Worm (Caenorhabditis elegans) whole organism, young adult: Measurements from ENCODE around the gene tut-2.

Experiments
- B0019.2 ChIP-seq: fragments of 200-800 bp; sonication (Bioruptor generic); conservative IDR thresholded peaks from 2 replicates; pipeline ENCODE4 v1.3.6; 2022; ENCODE audit warnings: missing genetic modification reagents, missing genetic modification characterization, missing compliant biosample characterization
- B0261.1 ChIP-seq: sonication (generic microtip); optimal IDR thresholded peaks from 2 replicates; lab custom pipeline; 2016; ENCODE audit warnings: mild to moderate bottlenecking, missing genetic modification characterization, moderate library complexity, missing compliant biosample characterization
- C17E4.6 ChIP-seq: fragments of 200-800 bp; sonication (Bioruptor generic); IDR thresholded peaks from 2 replicates; pipeline ENCODE4 v1.3.6; 2022; ENCODE audit warnings: missing genetic modification reagents, missing genetic modification characterization, missing compliant biosample characterization
- F33H1.4 ChIP-seq: fragments of 200-800 bp; sonication (Bioruptor generic); IDR thresholded peaks from 2 replicates; pipeline ENCODE4 v1.3.6; 2022; ENCODE audit warnings: missing genetic modification reagents, missing genetic modification characterization, missing compliant biosample characterization
- F39B2.1 ChIP-seq: fragments of 200-800 bp; sonication (Bioruptor generic); IDR thresholded peaks from 2 replicates; pipeline ENCODE4 v1.3.6; 2022; ENCODE audit warnings: missing genetic modification reagents, missing genetic modification characterization, missing compliant biosample characterization
- F49E8.2 ChIP-seq: sonication (generic microtip); optimal IDR thresholded peaks from 3 replicates; lab custom pipeline; 2017; ENCODE audit warnings: missing genetic modification characterization, mild to moderate bottlenecking, missing compliant biosample characterization, antibody characterized with exemption, moderate library complexity; ENCODE audit not compliant: insufficient read depth
- T07F8.4 ChIP-seq: sonication (generic microtip); optimal IDR thresholded peaks from 2 replicates; lab custom pipeline; 2016; ENCODE audit warnings: mild to moderate bottlenecking, missing genetic modification characterization, moderate library complexity, missing compliant biosample characterization
- aptf-3 ChIP-seq: fragments of 200-800 bp; sonication (Bioruptor generic); IDR thresholded peaks from 2 replicates; pipeline ENCODE4 v1.3.6; 2022; ENCODE audit warnings: missing genetic modification characterization, missing compliant biosample characterization
- attf-6 ChIP-seq: fragments of 200-800 bp; sonication (Bioruptor generic); IDR thresholded peaks from 2 replicates; pipeline ENCODE4 v1.3.6; 2022; ENCODE audit warnings: missing genetic modification reagents, missing genetic modification characterization, missing compliant biosample characterization
- bed-2 ChIP-seq: fragments of 200-800 bp; sonication (Bioruptor generic); IDR thresholded peaks from 2 replicates; pipeline ENCODE4 v1.3.6; 2022; ENCODE audit warnings: missing genetic modification reagents, missing genetic modification characterization, missing compliant biosample characterization
- cebp-2 ChIP-seq: fragments of 200-800 bp; sonication (Bioruptor generic); IDR thresholded peaks from 2 replicates; pipeline ENCODE4 v1.3.6; 2022; ENCODE audit warnings: missing genetic modification characterization, missing compliant biosample characterization
- ceh-100 ChIP-seq: fragments of 200-800 bp; sonication (Bioruptor generic); IDR thresholded peaks from 2 replicates; pipeline ENCODE4 v1.3.6; 2022; ENCODE audit warnings: missing genetic modification reagents, missing genetic modification characterization, missing compliant biosample characterization
- ceh-27 ChIP-seq: fragments of 200-800 bp; sonication (Bioruptor generic); optimal IDR thresholded peaks from 2 replicates; lab custom pipeline; 2018; ENCODE audit warnings: mild to moderate bottlenecking, missing genetic modification characterization, moderate library complexity, missing compliant biosample characterization
- ceh-40 ChIP-seq: fragments of 200-800 bp; sonication (Bioruptor generic); IDR thresholded peaks from 2 replicates; pipeline ENCODE4 v1.3.6; 2022; ENCODE audit warnings: missing genetic modification characterization, missing compliant biosample characterization
- ceh-58 ChIP-seq: fragments of 200-800 bp; sonication (Bioruptor generic); IDR thresholded peaks from 2 replicates; pipeline ENCODE4 v1.3.6; 2022; ENCODE audit warnings: missing genetic modification characterization, missing compliant biosample characterization
- efl-1 ChIP-seq: fragments of 150-350 bp; optimal IDR thresholded peaks from 2 replicates; lab custom pipeline; 2014; ENCODE audit warnings: missing biosample characterization, missing genetic modification reagents, missing genetic modification characterization
- egl-18 ChIP-seq: fragments of 200-800 bp; sonication (Bioruptor generic); IDR thresholded peaks from 2 replicates; pipeline ENCODE4 v1.3.6; 2022; ENCODE audit warnings: missing genetic modification reagents, missing genetic modification characterization, missing compliant biosample characterization
- lag-1 ChIP-seq: fragments of 200-800 bp; sonication (Bioruptor generic); IDR thresholded peaks from 2 replicates; pipeline ENCODE4 v1.3.6; 2022; ENCODE audit warnings: missing genetic modification reagents, missing genetic modification characterization, missing compliant biosample characterization
- lin-35 ChIP-seq, 3 experiments: fragments of 150-350 bp in 2 of 3; sonication (generic microtip) in 1 of 3; optimal IDR thresholded peaks; 2 replicates each; lab custom pipeline; 2014 to 2018; ENCODE audit warnings: missing biosample characterization in 3 of 3, missing genetic modification characterization in 3 of 3, missing genetic modification reagents in 3 of 3
- lir-1 ChIP-seq: fragments of 200-800 bp; sonication (Bioruptor generic); conservative IDR thresholded peaks from 2 replicates; pipeline ENCODE4 v1.3.6; 2022; ENCODE audit warnings: missing genetic modification reagents, missing genetic modification characterization, missing compliant biosample characterization
- lsy-27 ChIP-seq: sonication (generic microtip); optimal IDR thresholded peaks from 2 replicates; lab custom pipeline; 2017; ENCODE audit warnings: missing genetic modification characterization, mild to moderate bottlenecking, missing compliant biosample characterization, antibody characterized with exemption, missing genotype, borderline replicate concordance; ENCODE audit not compliant: insufficient read depth
- madf-10 ChIP-seq: sonication (generic microtip); optimal IDR thresholded peaks from 2 replicates; lab custom pipeline; 2016; ENCODE audit warnings: mild to moderate bottlenecking, missing genetic modification characterization, missing compliant biosample characterization
- madf-8 ChIP-seq: fragments of 200-800 bp; sonication (Bioruptor generic); conservative IDR thresholded peaks from 2 replicates; pipeline ENCODE4 v1.3.6; 2022; ENCODE audit warnings: missing genetic modification reagents, missing genetic modification characterization, missing compliant biosample characterization
- mcd-1 ChIP-seq: fragments of 200-800 bp; sonication (Bioruptor generic); IDR thresholded peaks from 2 replicates; pipeline ENCODE4 v1.3.6; 2022; ENCODE audit warnings: missing genetic modification reagents, missing genetic modification characterization, missing compliant biosample characterization
- mel-28 ChIP-seq: sonication (generic microtip); optimal IDR thresholded peaks from 2 replicates; lab custom pipeline; 2016; ENCODE audit warnings: borderline replicate concordance, mild to moderate bottlenecking, missing genetic modification characterization, missing compliant biosample characterization
- nfyb-1 ChIP-seq: fragments of 200-800 bp; sonication (Bioruptor generic); IDR thresholded peaks from 2 replicates; pipeline ENCODE4 v1.3.6; 2022; ENCODE audit warnings: missing genetic modification reagents, missing genetic modification characterization, missing compliant biosample characterization
- nhr-120 ChIP-seq: fragments of 200-800 bp; sonication (Bioruptor generic); IDR thresholded peaks from 2 replicates; pipeline ENCODE4 v1.3.6; 2022; ENCODE audit warnings: missing genetic modification characterization, missing compliant biosample characterization
- somi-1 ChIP-seq: fragments of 200-800 bp; sonication (Bioruptor generic); optimal IDR thresholded peaks from 2 replicates; lab custom pipeline; 2018; ENCODE audit warnings: mild to moderate bottlenecking, missing genetic modification characterization, missing compliant biosample characterization
- sptf-2 ChIP-seq: fragments of 200-800 bp; sonication (Bioruptor generic); optimal IDR thresholded peaks from 2 replicates; lab custom pipeline; 2018; ENCODE audit warnings: mild to moderate bottlenecking, missing genetic modification characterization, missing compliant biosample characterization
- tlf-1 ChIP-seq: fragments of 200-800 bp; sonication (Bioruptor generic); optimal IDR thresholded peaks from 2 replicates; lab custom pipeline; 2018; ENCODE audit warnings: mild to moderate bottlenecking, missing genetic modification characterization, missing compliant biosample characterization
- ztf-25 ChIP-seq: fragments of 200-800 bp; sonication (Bioruptor generic); IDR thresholded peaks from 2 replicates; pipeline ENCODE4 v1.3.6; 2022; ENCODE audit warnings: missing genetic modification reagents, missing genetic modification characterization, missing compliant biosample characterization
- ztf-28 ChIP-seq: fragments of 200-800 bp; sonication (Bioruptor generic); IDR thresholded peaks from 2 replicates; pipeline ENCODE4 v1.3.6; 2022; ENCODE audit warnings: missing genetic modification reagents, missing genetic modification characterization, missing compliant biosample characterization
- ztf-6 ChIP-seq: fragments of 200-800 bp; sonication (Bioruptor generic); IDR thresholded peaks from 2 replicates; pipeline ENCODE4 v1.3.6; 2022; ENCODE audit warnings: missing genetic modification reagents, missing genetic modification characterization, missing compliant biosample characterization

The tut-2 gene

DNA sequence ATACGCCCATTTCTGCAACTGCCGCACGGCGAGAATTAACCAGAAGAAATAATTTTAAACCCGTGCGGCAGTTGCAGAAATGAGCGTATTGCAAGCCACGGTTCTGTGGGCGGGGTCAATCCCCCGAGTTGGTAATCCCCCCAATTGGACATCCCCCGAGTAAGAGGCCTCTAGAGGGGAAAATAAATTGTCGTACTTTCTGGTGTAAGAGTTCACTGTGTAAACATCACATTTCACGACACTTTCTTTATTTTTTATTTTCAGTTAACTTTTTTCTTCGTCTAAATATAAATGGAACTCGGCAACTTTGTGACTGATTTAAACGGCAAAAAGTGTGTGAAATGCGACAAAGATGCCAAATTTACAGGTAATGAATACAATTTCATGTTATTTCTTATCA is at the start of gene tut-2:
tut-2 (plus strand) TSS at position 277 of the 400 bp plus-strand sequence.
- TF ChIP-seq mcd-1 (GFP tag; lab: Robert Waterston, UW) (no peak), cebp-2 (0 out of 2 replicates have a peak, but pooled peaks have one; percentile 14)

DNA sequence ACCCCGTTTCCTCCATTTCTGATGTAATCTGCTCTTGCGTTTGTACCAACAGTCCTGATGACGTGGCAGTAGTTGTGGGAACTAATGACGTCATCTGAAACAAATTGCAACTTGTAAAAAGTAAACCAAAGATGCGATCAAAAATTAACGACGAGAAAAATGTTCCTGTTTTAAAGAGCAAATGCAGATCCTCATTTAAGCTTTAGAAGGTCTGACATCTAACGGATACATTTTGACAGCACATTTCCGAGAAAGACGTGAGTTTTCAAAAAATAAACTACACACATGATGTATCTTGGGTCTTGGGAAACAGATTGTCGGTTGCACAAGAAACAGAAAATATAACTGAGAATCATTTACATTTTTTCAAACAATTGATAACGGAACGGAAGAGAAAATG is 42.5 kb upstream of the tut-2 start, which contains the start of gene H09F14.1:
H09F14.1 (minus strand) TSS at position 101 of the 400 bp plus-strand sequence.
- TF ChIP-seq ceh-100 (GFP tag; lab: Robert Waterston, UW) (no peak), lir-1 (GFP tag; lab: Robert Waterston, UW) (no peak), madf-10 (tag; lab: Kevin White, UChicago) (no peak), nfyb-1 (no peak), ceh-27 (GFP tag; lab: Kevin White, UChicago) (no peak), ztf-6 (GFP tag; lab: Robert Waterston, UW) (no peak), ceh-40 (no peak), attf-6 (GFP tag; lab: Robert Waterston, UW) (no peak), madf-8 (GFP tag; lab: Robert Waterston, UW) (no peak), C17E4.6 (GFP tag; lab: Robert Waterston, UW) (no peak), nhr-120 (GFP tag; lab: Robert Waterston, UW) (no peak), F49E8.2 (no peak), sptf-2 (GFP tag; lab: Kevin White, UChicago) (no peak), lin-35 (GFP tag; optimal IDR thresholded peaks at IDR 0.05; lab: Kevin White, UChicago) (no peak), ceh-58 (no peak), T07F8.4 (tag; lab: Kevin White, UChicago) (no peak)
- TF ChIP-seq, all 124 proteins: peak for 0

DNA sequence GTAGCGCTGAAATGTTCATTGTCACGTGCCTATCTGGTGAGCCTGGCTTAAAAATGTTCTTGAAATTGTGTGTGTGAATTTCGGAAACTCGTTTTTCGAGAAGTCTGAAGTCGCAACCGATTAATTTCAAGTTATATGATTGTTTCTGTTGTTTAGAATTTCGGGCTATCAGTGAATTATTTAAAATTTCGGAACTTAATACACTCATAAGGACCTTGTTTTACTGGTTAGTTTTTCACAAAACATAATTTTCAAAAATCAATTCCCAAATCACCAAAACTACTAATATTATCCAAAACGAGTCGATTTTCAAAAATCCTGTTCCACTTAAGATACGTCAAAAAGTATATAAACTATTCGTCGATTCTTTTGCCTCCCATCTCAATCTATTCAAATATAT is 27.5 kb upstream of the tut-2 start:
- TF ChIP-seq nhr-120 (GFP tag; lab: Robert Waterston, UW) (no peak), efl-1 (GFP tag; lab: Kevin White, UChicago) (no peak), F33H1.4 (GFP tag; lab: Robert Waterston, UW) (no peak), lag-1 (no peak)
- TF ChIP-seq, all 124 proteins: peak for 0

DNA sequence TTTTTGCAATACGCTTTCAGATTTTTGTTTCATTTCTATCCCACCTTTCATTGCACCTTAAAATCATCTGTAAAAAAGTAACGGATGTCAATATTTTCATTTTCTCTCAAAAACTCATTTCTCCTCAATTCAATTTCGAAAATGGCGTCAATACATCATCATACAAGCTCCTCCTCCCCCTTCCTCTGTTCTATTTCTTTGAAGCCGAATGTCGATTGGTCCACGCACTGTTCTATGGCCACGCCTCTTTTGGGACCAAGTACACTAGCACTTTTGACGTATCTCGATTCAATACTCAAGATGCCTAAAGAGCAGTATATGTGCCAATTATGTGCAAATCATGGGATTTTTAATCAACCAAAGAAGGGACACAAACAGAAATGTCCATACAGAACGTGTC is 25.3 kb upstream of the tut-2 start, which contains the start of gene mab-23:
mab-23 (plus strand) TSS at position 301 of the 400 bp plus-strand sequence.
- no peak for TF ChIP-seq ztf-6 (GFP tag; lab: Robert Waterston, UW)
- TF ChIP-seq ztf-25 = no peak
- TF ChIP-seq, all 124 proteins: peak for 0

DNA sequence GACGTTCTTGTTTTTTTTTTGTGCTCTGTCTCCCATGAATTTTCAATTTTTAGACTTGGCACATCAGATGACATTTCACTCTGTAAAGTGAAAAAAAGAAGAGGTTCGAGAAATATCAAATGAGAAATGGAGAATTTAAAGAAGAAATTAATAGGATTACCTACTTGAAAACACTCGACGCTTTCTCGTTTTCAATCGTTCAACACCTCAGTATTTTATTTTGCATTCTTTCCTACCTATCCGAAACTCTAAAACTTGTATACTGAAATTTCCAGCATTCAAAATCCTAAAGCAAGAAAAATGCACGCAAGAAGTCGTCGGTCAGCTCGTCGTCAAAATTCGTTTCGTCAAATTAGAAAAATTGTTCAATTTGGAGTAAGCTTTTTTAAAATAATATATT is 22.3 kb upstream of the tut-2 start, which contains the start of gene kvs-2:
kvs-2 (plus strand) TSS at position 301 of the 400 bp plus-strand sequence.
- TF ChIP-seq somi-1 (GFP tag; lab: Kevin White, UChicago) (no peak), F39B2.1 (GFP tag; lab: Robert Waterston, UW) (no peak), ceh-100 (GFP tag; lab: Robert Waterston, UW) (no peak), tlf-1 (no peak), B0019.2 (GFP tag; lab: Robert Waterston, UW) (no peak), mel-28 (tag; lab: Kevin White, UChicago) (no peak), B0261.1 (tag; lab: Kevin White, UChicago) (no peak), lsy-27 (tag; lab: Kevin White, UChicago) (no peak), ceh-58 (no peak), madf-10 (tag; lab: Kevin White, UChicago) (no peak), egl-18 (GFP tag; lab: Robert Waterston, UW) (no peak), bed-2 (GFP tag; lab: Robert Waterston, UW) (no peak), ztf-28 (GFP tag; lab: Robert Waterston, UW) (no peak), aptf-3 (GFP tag; lab: Robert Waterston, UW) (no peak)
